Fruit fly (Drosophila melanogaster) whole organism, embryonic: ENCODE measurements around the gene sif.

ENCODE experiments used
- Bgb ChIP-seq: fragments of 200-800 bp; sonication (Bioruptor generic); IDR thresholded peaks from 2 replicates; pipeline ENCODE4 v1.3.6; 2022; ENCODE audit warnings: missing biosample characterization, missing genetic modification characterization; ENCODE audit not compliant: partially characterized antibody
- Blimp-1 ChIP-seq: fragments of 200-800 bp; sonication (Bioruptor generic); optimal IDR thresholded peaks from 3 replicates; lab custom pipeline; 2018; ENCODE audit warnings: missing biosample characterization, missing genetic modification characterization, mild to moderate bottlenecking, moderate library complexity, missing genetic modification reagents
- CG11247 ChIP-seq: fragments of 200-800 bp; sonication (Bioruptor generic); IDR thresholded peaks from 2 replicates; pipeline ENCODE4 v1.3.6; 2022; ENCODE audit warnings: missing biosample characterization, missing genetic modification characterization
- CG11560 ChIP-seq: fragments of 200-800 bp; sonication (Bioruptor generic); IDR thresholded peaks from 3 replicates; pipeline ENCODE4 v1.3.6; 2022; ENCODE audit warnings: missing biosample characterization, missing genetic modification characterization
- CG12104 ChIP-seq: fragments of 200-800 bp; sonication (Bioruptor generic); optimal IDR thresholded peaks from 3 replicates; lab custom pipeline; 2016; ENCODE audit warnings: missing biosample characterization, missing genetic modification characterization
- CG12942 ChIP-seq: fragments of 200-800 bp; sonication (Bioruptor generic); optimal IDR thresholded peaks from 3 replicates; lab custom pipeline; 2016; ENCODE audit warnings: missing biosample characterization, missing genetic modification characterization
- CG15269 ChIP-seq: fragments of 200-800 bp; sonication (Bioruptor generic); optimal IDR thresholded peaks from 2 replicates; lab custom pipeline; 2018; ENCODE audit warnings: missing biosample characterization, mild to moderate bottlenecking, missing genetic modification characterization, moderate library complexity
- CG15479 ChIP-seq: fragments of 200-800 bp; sonication (Bioruptor generic); optimal IDR thresholded peaks from 3 replicates; lab custom pipeline; 2019; ENCODE audit warnings: missing biosample characterization, mild to moderate bottlenecking, missing genetic modification characterization, moderate library complexity
- CG16813 ChIP-seq: fragments of 200-800 bp; sonication (Bioruptor generic); IDR thresholded peaks from 3 replicates; pipeline ENCODE4 v1.3.6; 2022; ENCODE audit warnings: missing biosample characterization, missing genetic modification characterization; ENCODE audit not compliant: partially characterized antibody
- CG17385 ChIP-seq: fragments of 200-800 bp; sonication (Bioruptor generic); optimal IDR thresholded peaks from 3 replicates; lab custom pipeline; 2018; ENCODE audit warnings: missing biosample characterization, mild to moderate bottlenecking, missing genetic modification characterization
- CG2116 ChIP-seq: fragments of 200-800 bp; sonication (Bioruptor generic); optimal IDR thresholded peaks from 3 replicates; lab custom pipeline; 2018; ENCODE audit warnings: missing biosample characterization, mild to moderate bottlenecking, missing genetic modification characterization
- CG2889 ChIP-seq: fragments of 200-800 bp; sonication (Bioruptor generic); IDR thresholded peaks from 3 replicates; pipeline ENCODE4 v1.3.6; 2022; ENCODE audit warnings: missing biosample characterization, missing genetic modification characterization
- CG31441 ChIP-seq: fragments of 200-800 bp; sonication (Bioruptor generic); IDR thresholded peaks from 2 replicates; pipeline ENCODE4 v1.3.6; 2022; ENCODE audit warnings: missing biosample characterization, missing genetic modification characterization
- CG33213 ChIP-seq: fragments of 200-800 bp; sonication (Bioruptor generic); optimal IDR thresholded peaks from 3 replicates; lab custom pipeline; 2016; ENCODE audit warnings: missing biosample characterization, missing genetic modification characterization
- CG3407 ChIP-seq: fragments of 200-800 bp; sonication (Bioruptor generic); optimal IDR thresholded peaks from 2 replicates; lab custom pipeline; 2018; ENCODE audit warnings: missing biosample characterization, mild to moderate bottlenecking, missing genetic modification characterization
- CG3995 ChIP-seq: fragments of 200-800 bp; sonication (Bioruptor generic); optimal IDR thresholded peaks from 3 replicates; lab custom pipeline; 2016; ENCODE audit warnings: missing biosample characterization, missing genetic modification characterization
- CG5180 ChIP-seq: fragments of 200-800 bp; sonication (Bioruptor generic); optimal IDR thresholded peaks from 3 replicates; lab custom pipeline; 2017; ENCODE audit warnings: missing biosample characterization, missing genetic modification characterization, mild to moderate bottlenecking, moderate library complexity, missing genetic modification reagents
- CG5953 ChIP-seq: fragments of 200-800 bp; sonication (Bioruptor generic); IDR thresholded peaks from 2 replicates; pipeline ENCODE4 v1.3.6; 2022; ENCODE audit warnings: missing biosample characterization, missing genetic modification characterization
- CG9609 ChIP-seq: fragments of 200-800 bp; sonication (Bioruptor generic); optimal IDR thresholded peaks from 3 replicates; lab custom pipeline; 2016; ENCODE audit warnings: missing biosample characterization, missing genetic modification characterization
- Camta ChIP-seq: fragments of 200-800 bp; sonication (Bioruptor generic); optimal IDR thresholded peaks from 2 replicates; lab custom pipeline; 2016; ENCODE audit warnings: missing biosample characterization, missing genetic modification characterization
- Dek ChIP-seq: fragments of 200-800 bp; sonication (Bioruptor generic); optimal IDR thresholded peaks from 3 replicates; lab custom pipeline; 2019; ENCODE audit warnings: missing biosample characterization, mild to moderate bottlenecking, missing genetic modification characterization, moderate library complexity
- Ets97D ChIP-seq: fragments of 200-800 bp; sonication (Bioruptor generic); optimal IDR thresholded peaks from 3 replicates; lab custom pipeline; 2016; ENCODE audit warnings: missing biosample characterization, missing genetic modification characterization
- H2.0 ChIP-seq: fragments of 200-800 bp; sonication (Bioruptor generic); IDR thresholded peaks from 2 replicates; pipeline ENCODE4 v1.3.6; 2022; ENCODE audit warnings: missing biosample characterization, missing genetic modification characterization
- HmgZ ChIP-seq: fragments of 200-800 bp; sonication (Bioruptor generic); optimal IDR thresholded peaks from 2 replicates; lab custom pipeline; 2018; ENCODE audit warnings: missing biosample characterization, mild to moderate bottlenecking, missing genetic modification characterization
- Hr3 ChIP-seq: fragments of 200-800 bp; sonication (Bioruptor generic); optimal IDR thresholded peaks from 3 replicates; lab custom pipeline; 2016; ENCODE audit warnings: missing biosample characterization, missing genetic modification characterization
- Hr51 ChIP-seq, 2 experiments: fragments of 200-800 bp; sonication (Bioruptor generic); optimal IDR thresholded peaks; 2 replicates in 1 of 2; 3 replicates in 1 of 2; lab custom pipeline; 2016 to 2018; ENCODE audit warnings: missing biosample characterization in 2 of 2, missing genetic modification characterization in 2 of 2, mild to moderate bottlenecking in 1 of 2, moderate library complexity in 1 of 2
- Kr ChIP-seq: fragments of 200-800 bp; sonication (Bioruptor generic); optimal IDR thresholded peaks from 2 replicates; lab custom pipeline; 2017; ENCODE audit warnings: missing biosample characterization, mild to moderate bottlenecking, missing genetic modification characterization
- amos ChIP-seq: fragments of 200-800 bp; sonication (Bioruptor generic); IDR thresholded peaks from 2 replicates; pipeline ENCODE4 v1.3.6; 2022; ENCODE audit warnings: missing biosample characterization, missing genetic modification characterization; ENCODE audit not compliant: partially characterized antibody
- bab2 ChIP-seq: fragments of 200-800 bp; sonication (Bioruptor generic); optimal IDR thresholded peaks from 2 replicates; lab custom pipeline; 2016; ENCODE audit warnings: missing biosample characterization, missing genetic modification characterization
- bsh ChIP-seq, 2 experiments: fragments of 200-800 bp; sonication (Bioruptor generic); optimal IDR thresholded peaks; 2 replicates each; lab custom pipeline; 2017 to 2018; ENCODE audit warnings: mild to moderate bottlenecking in 2 of 2, missing biosample characterization in 2 of 2, missing genetic modification characterization in 2 of 2, moderate library complexity in 1 of 2
- cg ChIP-seq: fragments of 200-800 bp; sonication (Bioruptor generic); optimal IDR thresholded peaks from 3 replicates; lab custom pipeline; 2019; ENCODE audit warnings: missing biosample characterization, mild to moderate bottlenecking, missing genetic modification characterization, moderate library complexity
- chinmo ChIP-seq: fragments of 200-800 bp; sonication (Bioruptor generic); IDR thresholded peaks from 4 replicates; pipeline ENCODE4 v1.3.6; 2022; ENCODE audit warnings: missing biosample characterization, missing genetic modification characterization; ENCODE audit not compliant: partially characterized antibody
- ci ChIP-seq: fragments of 200-800 bp; sonication (Bioruptor generic); IDR thresholded peaks from 3 replicates; pipeline ENCODE4 v1.3.6; 2022; ENCODE audit warnings: missing biosample characterization, missing genetic modification characterization
- dpn ChIP-seq, 2 experiments: fragments of 200-800 bp; sonication (Bioruptor generic); optimal IDR thresholded peaks; 3 replicates each; lab custom pipeline; 2016; ENCODE audit warnings: missing biosample characterization in 2 of 2, missing genetic modification characterization in 2 of 2
- fd102C ChIP-seq: fragments of 200-800 bp; sonication (Bioruptor generic); optimal IDR thresholded peaks from 2 replicates; lab custom pipeline; 2018; ENCODE audit warnings: missing biosample characterization, mild to moderate bottlenecking, missing genetic modification characterization, moderate library complexity
- hkb ChIP-seq, 2 experiments: fragments of 200-800 bp in 1 of 2; fragments of >200 bp in 1 of 2; sonication (Bioruptor generic) in 1 of 2; IDR thresholded peaks in 1 of 2; optimal IDR thresholded peaks in 1 of 2; 2 replicates each; pipeline versions ENCODE4 v1.3.6 to Lab custom; 2017 to 2022; ENCODE audit warnings: missing biosample characterization in 1 of 2, missing genetic modification characterization in 1 of 2
- kah ChIP-seq: fragments of 200-800 bp; sonication (Bioruptor generic); optimal IDR thresholded peaks from 2 replicates; lab custom pipeline; 2018; ENCODE audit warnings: missing biosample characterization, mild to moderate bottlenecking, missing genetic modification characterization
- lmd ChIP-seq: fragments of 200-800 bp; sonication (Bioruptor generic); IDR thresholded peaks from 2 replicates; pipeline ENCODE4 v1.3.6; 2022; ENCODE audit warnings: missing biosample characterization, missing genetic modification characterization
- nmo ChIP-seq: fragments of 200-800 bp; sonication (Bioruptor generic); optimal IDR thresholded peaks from 2 replicates; lab custom pipeline; 2018; ENCODE audit warnings: missing biosample characterization, mild to moderate bottlenecking, missing genetic modification characterization, moderate library complexity
- p53 ChIP-seq: fragments of 200-800 bp; sonication (Bioruptor generic); optimal IDR thresholded peaks from 2 replicates; lab custom pipeline; 2016; ENCODE audit warnings: missing biosample characterization, missing genetic modification characterization
- pita ChIP-seq: fragments of 200-800 bp; sonication (Bioruptor generic); optimal IDR thresholded peaks from 2 replicates; lab custom pipeline; 2017; ENCODE audit warnings: missing biosample characterization, mild to moderate bottlenecking, missing genetic modification characterization
- repo ChIP-seq: fragments of 200-800 bp; sonication (Bioruptor generic); optimal IDR thresholded peaks from 2 replicates; lab custom pipeline; 2016; ENCODE audit warnings: missing biosample characterization, missing genetic modification characterization
- sd ChIP-seq: fragments of 200-800 bp; sonication (Bioruptor generic); optimal IDR thresholded peaks from 3 replicates; lab custom pipeline; 2018; ENCODE audit warnings: missing biosample characterization, mild to moderate bottlenecking, missing genetic modification characterization, moderate library complexity
- seq ChIP-seq: fragments of 200-800 bp; sonication (Bioruptor generic); IDR thresholded peaks from 2 replicates; pipeline ENCODE4 v1.3.6; 2022; ENCODE audit warnings: missing biosample characterization, missing genetic modification characterization
- tll ChIP-seq, 2 experiments: fragments of 200-800 bp in 1 of 2; fragments of >200 bp in 1 of 2; sonication (Bioruptor generic) in 1 of 2; optimal IDR thresholded peaks; 2 replicates each; lab custom pipeline; 2017 to 2019; ENCODE audit warnings: missing biosample characterization in 2 of 2, missing genetic modification characterization in 2 of 2, mild to moderate bottlenecking in 1 of 2, moderate library complexity in 1 of 2
- zen2 ChIP-seq: fragments of 200-800 bp; sonication (Bioruptor generic); IDR thresholded peaks from 3 replicates; pipeline ENCODE4 v1.3.6; 2022; ENCODE audit warnings: missing biosample characterization, missing genetic modification characterization; ENCODE audit not compliant: partially characterized antibody

Gene sif

dm6 chr3L:5611732-5612250, 45.9 kb upstream of the sif start (continued):
- no peak for TF ChIP-seq Kr (GFP tag; lab: Kevin White, UChicago)
- peak; percentile 97 for TF ChIP-seq Blimp-1 (GFP tag; lab: Kevin White, UChicago)
- peak; percentile 82 for TF ChIP-seq CG15269 (tag; lab: Kevin White, UChicago)
- peak; percentile 81 for TF ChIP-seq H2.0 (GFP tag; lab: Robert Waterston, UW)
- peak; percentile 55 for TF ChIP-seq lmd (GFP tag; lab: Robert Waterston, UW)
- TF ChIP-seq cg (GFP tag; lab: Kevin White, UChicago): peak; percentile 48
- TF ChIP-seq bab2 (GFP tag; lab: Kevin White, UChicago): peak; percentile 42
- peak; percentile 53 for TF ChIP-seq HmgZ (tag; lab: Kevin White, UChicago)
- no peak for TF ChIP-seq zen2 (GFP tag; lab: Robert Waterston, UW)
- peak; percentile 95 for TF ChIP-seq CG31441 (GFP tag; lab: Robert Waterston, UW)
- TF ChIP-seq repo (GFP tag; lab: Kevin White, UChicago): no peak
- TF ChIP-seq CG2116 (GFP tag; lab: Kevin White, UChicago): peak; percentile 33
- TF ChIP-seq sd (tag; lab: Kevin White, UChicago): peak; percentile 52
- TF ChIP-seq CG16813: no peak

dm6 chr3L:5615744-5616143, 42.0 kb upstream of the sif start:
- TF ChIP-seq CG12104 (GFP tag; lab: Kevin White, UChicago) (no peak), pita (GFP tag; lab: Kevin White, UChicago) (no peak), CG3407 (GFP tag; lab: Kevin White, UChicago) (no peak), CG11560 (tag; lab: Robert Waterston, UW) (0 out of 3 replicates have a peak, but pooled peaks have one; percentile 27), ci (GFP tag; lab: Robert Waterston, UW) (no peak), fd102C (GFP tag; lab: Kevin White, UChicago) (no peak)

- TF ChIP-seq CG12942 (GFP tag; lab: Kevin White, UChicago) (no peak), CG9609 (GFP tag; lab: Kevin White, UChicago) (no peak), Ets97D (GFP tag; lab: Kevin White, UChicago) (no peak), CG5953 (GFP tag; lab: Robert Waterston, UW) (no peak), hkb (optimal IDR thresholded peaks at IDR 0.05; lab: Kevin White, UChicago) (no peak), hkb (GFP tag; IDR thresholded peaks at IDR 0.05; lab: Robert Waterston, UW) (no peak), Bgb (GFP tag; lab: Robert Waterston, UW) (no peak), Blimp-1 (GFP tag; lab: Kevin White, UChicago) (peak; percentile 98), Hr51 (GFP tag; optimal IDR thresholded peaks at IDR 0.05; lab: Kevin White, UChicago) (no peak), Camta (GFP tag; lab: Kevin White, UChicago) (no peak), CG15269 (tag; lab: Kevin White, UChicago) (no peak), nmo (no peak), tll (GFP tag; optimal IDR thresholded peaks at IDR 0.05; lab: Kevin White, UChicago) (peak in 1 of 2 experiments; percentile 47), CG5180 (GFP tag; lab: Kevin White, UChicago) (no peak), Dek (tag; lab: Kevin White, UChicago) (no peak), amos (GFP tag; lab: Robert Waterston, UW) (no peak), CG17385 (GFP tag; lab: Kevin White, UChicago) (peak; percentile 82), CG2889 (GFP tag; lab: Robert Waterston, UW) (no peak), seq (GFP tag; lab: Robert Waterston, UW) (no peak), chinmo (GFP tag; lab: Robert Waterston, UW) (no peak), CG33213 (GFP tag; lab: Kevin White, UChicago) (no peak), bsh (GFP tag; optimal IDR thresholded peaks at IDR 0.05; lab: Kevin White, UChicago) (no peak), CG11247 (GFP tag; lab: Robert Waterston, UW) (peak; percentile 55), p53 (no peak), kah (GFP tag; lab: Kevin White, UChicago) (no peak), dpn (GFP tag; optimal IDR thresholded peaks at IDR 0.05; lab: Kevin White, UChicago) (no peak), CG3995 (GFP tag; lab: Kevin White, UChicago) (no peak), CG15479 (GFP tag; lab: Kevin White, UChicago) (peak; percentile 17), Hr3 (GFP tag; lab: Kevin White, UChicago) (no peak)
These were observed 41.2 kb upstream of the sif start for dm6 chr3L:5616472-5616871.
